Worm (Caenorhabditis elegans) whole organism, early embryonic: ENCODE results near the gene T02G5.15.

Source experiments
- ama-1 ChIP-seq: fragments of 150-350 bp; optimal IDR thresholded peaks from 2 replicates; lab custom pipeline; 2014
- ceh-13 ChIP-seq: fragments of 200-800 bp; sonication (Bioruptor generic); optimal IDR thresholded peaks from 2 replicates; lab custom pipeline; 2018; ENCODE audit warnings: mild to moderate bottlenecking, missing genetic modification characterization, missing compliant biosample characterization
- sea-1 ChIP-seq: fragments of 200-800 bp; sonication (Bioruptor generic); conservative IDR thresholded peaks from 2 replicates; pipeline ENCODE4 v1.3.6; 2022; ENCODE audit warnings: missing genetic modification characterization, missing compliant biosample characterization

DNA sequence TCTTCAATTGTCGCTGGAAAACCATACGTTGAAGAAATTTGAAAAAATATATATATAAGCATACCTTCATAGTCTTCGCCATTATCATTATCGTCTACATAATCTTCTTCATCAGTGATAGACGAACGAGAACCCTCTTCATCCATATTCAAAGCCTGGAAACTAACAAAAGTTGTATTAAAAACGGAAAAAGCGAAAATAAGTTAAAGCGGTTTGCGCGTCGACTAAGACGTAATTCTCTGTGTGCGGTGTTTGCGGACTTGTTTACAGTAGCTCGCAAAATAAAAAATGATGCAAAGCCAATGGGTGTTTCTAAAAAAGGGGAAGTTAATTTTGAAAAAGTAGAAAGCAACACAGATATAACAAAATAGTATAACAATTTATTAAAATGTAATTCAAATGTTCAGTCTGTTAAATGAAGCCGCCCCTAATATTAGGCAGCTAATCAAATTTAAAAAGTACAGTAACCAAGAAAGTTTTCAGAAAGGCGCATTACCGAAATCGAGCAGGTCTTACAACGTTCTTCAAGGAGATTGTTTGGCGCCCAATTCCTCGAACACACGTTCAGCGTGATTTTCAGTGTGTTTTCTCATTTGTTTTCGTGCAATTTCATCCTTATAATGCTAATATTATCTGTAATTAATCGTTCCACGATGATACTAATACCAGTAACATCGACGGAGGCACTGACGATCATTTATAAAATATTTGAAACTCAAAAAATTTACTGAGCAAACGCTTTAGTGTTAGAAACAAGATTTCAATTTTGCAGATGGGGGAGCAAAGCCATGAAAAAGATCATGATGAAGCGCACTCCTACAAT, 48.0 kb downstream of the T02G5.15 start, which contains the start of the genes T07F8.4 and gld-3:
- TF ChIP-seq ceh-13 (no peak), ama-1 (lab: Kevin White, UChicago) (no peak), sea-1 (no peak)
